Worm (Caenorhabditis elegans): ENCODE results near the gene abcf-2.

DNA sequence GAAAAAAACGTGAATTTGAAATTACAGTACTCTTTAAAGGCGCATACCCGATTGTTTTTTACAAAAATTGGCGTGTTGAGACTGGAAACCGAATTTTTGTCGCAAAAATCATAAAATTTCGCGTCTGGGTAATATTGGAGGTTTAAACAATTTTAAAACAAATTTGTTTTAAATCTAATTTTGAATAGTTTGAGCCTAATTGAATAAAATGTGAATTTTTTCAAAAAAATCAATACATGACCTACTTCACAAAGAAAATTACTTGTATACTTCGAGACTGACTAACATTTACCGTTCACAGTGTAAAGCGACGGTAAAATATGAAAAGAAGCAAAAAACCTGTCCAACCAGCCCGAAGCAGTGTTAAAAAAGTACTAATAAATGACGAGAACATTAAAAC is 4.7 kb downstream of the abcf-2 start:
- TF ChIP-seq ztf-29 (GFP tag; IDR thresholded peaks at IDR 0.05) = no peak
- no peak for TF ChIP-seq ztf-23 (GFP tag; IDR thresholded peaks at IDR 0.05)
- TF ChIP-seq flt-1 (GFP tag; IDR thresholded peaks at IDR 0.05) = no peak
- TF ChIP-seq cog-1 (tag; optimal IDR thresholded peaks at IDR 0.05) = no peak
- TF ChIP-seq klf-2 (GFP tag; conservative IDR thresholded peaks at IDR 0.05) = no peak
